Worm (Caenorhabditis elegans): Measurements from ENCODE around the gene F29B9.11.

- TF ChIP-seq unc-39 (tag; optimal IDR thresholded peaks at IDR 0.05) (no peak), zag-1 (tag; optimal IDR thresholded peaks at IDR 0.05) (no peak), skn-1 (tag; optimal IDR thresholded peaks at IDR 0.05) (no peak)
Observed at ce11 chrIV:4636001-4636400, 24.0 kb downstream of the F29B9.11 start, which contains the start of gene R105.5.

Data from whole organism, L4 larva.